Worm (Caenorhabditis elegans): Measurements from ENCODE around the gene algn-11.

ce11 chrIII:7317354-7317753, 27.0 kb upstream of the algn-11 start:
- TF ChIP-seq ets-4 (tag; optimal IDR thresholded peaks at IDR 0.05) (no peak), sox-4 (tag; optimal IDR thresholded peaks at IDR 0.05) (no peak), pag-3 (tag; optimal IDR thresholded peaks at IDR 0.05; ENCODE audit: borderline replicate concordance) (no peak), ceh-2 (tag; optimal IDR thresholded peaks at IDR 0.05) (no peak), pqm-1 (tag; optimal IDR thresholded peaks at IDR 0.05) (no peak), unc-3 (GFP tag; conservative IDR thresholded peaks at IDR 0.05) (no peak), unc-3 (tag; optimal IDR thresholded peaks at IDR 0.05) (no peak), hlh-15 (tag; optimal IDR thresholded peaks at IDR 0.05) (no peak), ahr-1 (tag; optimal IDR thresholded peaks at IDR 0.05) (no peak), rnt-1 (tag; optimal IDR thresholded peaks at IDR 0.05) (no peak), elt-2 (tag; optimal IDR thresholded peaks at IDR 0.05) (no peak), ceh-22 (tag; optimal IDR thresholded peaks at IDR 0.05) (no peak), pha-4 (tag; optimal IDR thresholded peaks at IDR 0.05) (no peak), nhr-11 (tag; optimal IDR thresholded peaks at IDR 0.05) (no peak)
